Fruit fly (Drosophila melanogaster): ENCODE data around the gene sala.
A peak's percentile ranks its signal among the peaks of the same experiment; 100 is the strongest.

sala gene

DNA sequence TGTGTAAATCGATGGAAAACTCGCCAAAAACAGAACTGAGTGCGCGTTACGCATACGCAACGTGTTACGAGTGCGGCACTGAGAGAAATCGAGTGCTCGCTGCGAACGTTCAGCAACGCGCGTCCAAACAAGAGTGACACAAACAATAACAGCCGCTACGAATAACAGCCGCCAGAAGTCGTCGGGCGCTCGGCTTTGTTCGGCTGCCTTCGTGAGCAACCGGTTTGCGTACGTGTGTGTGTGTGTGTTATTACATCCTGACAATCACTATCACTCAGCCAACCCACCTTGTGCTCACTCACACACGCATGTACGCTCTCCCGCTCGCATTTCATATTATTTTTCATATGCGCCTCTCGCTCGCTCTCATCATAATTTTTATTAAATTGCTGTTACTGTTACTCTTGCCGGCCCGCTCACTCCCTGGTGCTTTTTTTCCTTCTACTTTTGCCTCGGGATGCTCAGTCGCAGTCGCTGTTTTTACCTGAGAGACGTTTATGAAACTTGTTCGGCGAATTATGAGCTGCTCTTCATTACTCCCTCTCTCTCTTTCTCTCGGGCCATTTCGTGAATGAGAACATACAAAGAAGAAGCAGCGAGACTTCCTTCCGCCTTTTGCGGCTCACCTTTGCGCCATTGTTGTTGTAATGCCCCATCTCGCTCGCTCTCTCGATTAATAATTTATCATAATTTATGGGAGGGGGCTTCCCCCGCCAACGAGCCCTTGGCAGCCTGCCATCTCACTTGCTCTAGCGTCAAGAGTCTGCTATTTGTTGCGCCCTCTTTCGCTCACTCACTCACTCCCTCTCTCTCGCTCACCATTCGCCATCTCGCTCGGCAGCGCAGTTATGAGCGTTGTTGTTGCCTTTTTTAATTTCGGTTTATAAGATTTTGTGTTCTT is 38.8 kb upstream of the sala start, which contains the start of gene salm (continued):
- TF ChIP-seq Atf-2 (GFP tag; optimal IDR thresholded peaks at IDR 0.05) (no peak), CG18476 (GFP tag; optimal IDR thresholded peaks at IDR 0.05) (no peak), CG6854 (GFP tag; optimal IDR thresholded peaks at IDR 0.05) (no peak), CG31388 (GFP tag; optimal IDR thresholded peaks at IDR 0.05) (no peak), HLH4C (GFP tag; IDR thresholded peaks at IDR 0.05; ENCODE audit: partially characterized antibody) (no peak), ttk (GFP tag; IDR thresholded peaks at IDR 0.05) (no peak), lmd (GFP tag; IDR thresholded peaks at IDR 0.05) (no peak), kni (GFP tag; optimal IDR thresholded peaks at IDR 0.05) (peak; percentile 91), CG7745 (tag; optimal IDR thresholded peaks at IDR 0.05) (no peak), Deaf1 (tag; optimal IDR thresholded peaks at IDR 0.05) (peak; percentile 99), pros (GFP tag; optimal IDR thresholded peaks at IDR 0.05) (peak; percentile 91), da (GFP tag; optimal IDR thresholded peaks at IDR 0.05) (no peak), CG4282 (GFP tag; optimal IDR thresholded peaks at IDR 0.05) (no peak), CG11398 (GFP tag; optimal IDR thresholded peaks at IDR 0.05) (no peak), CG13894 (tag; optimal IDR thresholded peaks at IDR 0.05) (no peak), Med (GFP tag) (peak; percentile 80), klu (GFP tag; IDR thresholded peaks at IDR 0.05) (no peak), CG3163 (GFP tag; optimal IDR thresholded peaks at IDR 0.05) (no peak), CG10431 (GFP tag; optimal IDR thresholded peaks at IDR 0.05) (no peak), CG9817 (tag; optimal IDR thresholded peaks at IDR 0.05) (no peak), gro (GFP tag; optimal IDR thresholded peaks at IDR 0.05) (no peak), CG8089 (GFP tag; optimal IDR thresholded peaks at IDR 0.05) (no peak), vnd (GFP tag; IDR thresholded peaks at IDR 0.05; ENCODE audit: partially characterized antibody) (0 out of 3 replicates have a peak, but pooled peaks have one; percentile 33), CG32772 (GFP tag; IDR thresholded peaks at IDR 0.05) (0 out of 2 replicates have a peak, but pooled peaks have one; percentile 21), row (GFP tag; IDR thresholded peaks at IDR 0.05) (peak; percentile 29; the same call in 1 of the 3 replicates), TFAM (GFP tag; optimal IDR thresholded peaks at IDR 0.05) (no peak), Dek (tag; optimal IDR thresholded peaks at IDR 0.05) (no peak), tx (GFP tag; optimal IDR thresholded peaks at IDR 0.05) (no peak), al (GFP tag; IDR thresholded peaks at IDR 0.05) (no peak), CG6765 (GFP tag; optimal IDR thresholded peaks at IDR 0.05) (no peak), CG32532 (GFP tag; IDR thresholded peaks at IDR 0.05) (peak; percentile 33; the same call in 1 of the 2 replicates), Chrac-16 (GFP tag; optimal IDR thresholded peaks at IDR 0.05) (no peak), CG14441 (GFP tag; IDR thresholded peaks at IDR 0.05) (peak; percentile 13; the same call in 1 of the 2 replicates), nmo (GFP tag; optimal IDR thresholded peaks at IDR 0.05) (peak; percentile 8), CG6683 (GFP tag; optimal IDR thresholded peaks at IDR 0.05) (no peak), inv (GFP tag; IDR thresholded peaks at IDR 0.05; ENCODE audit: partially characterized antibody) (no peak), CG2678 (tag; optimal IDR thresholded peaks at IDR 0.05) (no peak), Dfd (GFP tag; optimal IDR thresholded peaks at IDR 0.05) (peak in 1 of 2 experiments; percentile 28), CG7556 (GFP tag; optimal IDR thresholded peaks at IDR 0.05) (no peak), Gug (GFP tag; IDR thresholded peaks at IDR 0.05) (no peak), Atf3 (GFP tag; optimal IDR thresholded peaks at IDR 0.05) (no peak), Tbp (GFP tag; optimal IDR thresholded peaks at IDR 0.05) (peak; percentile 45), Elba2 (GFP tag; optimal IDR thresholded peaks at IDR 0.05) (no peak), CG12659 (GFP tag; optimal IDR thresholded peaks at IDR 0.05) (no peak), CG6272 (GFP tag; IDR thresholded peaks at IDR 0.05) (no peak), CG4854 (GFP tag; optimal IDR thresholded peaks at IDR 0.05) (no peak), mam (GFP tag; optimal IDR thresholded peaks at IDR 0.05) (no peak), lola (GFP tag; optimal IDR thresholded peaks at IDR 0.05) (no peak), usp (GFP tag; optimal IDR thresholded peaks at IDR 0.05) (no peak)
